Worm (Caenorhabditis elegans): ENCODE measurements around the gene ets-5.
A peak's percentile ranks its signal among the peaks of the same experiment; 100 is the strongest.

Gene ets-5

ce11 chrX:5106187-5106694, 21.9 kb upstream of the ets-5 start (continued):
- TF ChIP-seq dox-1 (GFP tag; IDR thresholded peaks at IDR 0.05) (peak; percentile 27; the same call in 1 of the 2 replicates), mel-28 (tag; optimal IDR thresholded peaks at IDR 0.05; ENCODE audit: borderline replicate concordance) (peak; percentile 29), ztf-6 (GFP tag; IDR thresholded peaks at IDR 0.05) (no peak), B0035.1 (tag; optimal IDR thresholded peaks at IDR 0.05) (no peak), Y79H2A.3 (GFP tag; conservative IDR thresholded peaks at IDR 0.05) (no peak; the same call in 1 of the 2 replicates), ekl-4 (GFP tag; IDR thresholded peaks at IDR 0.05) (peak; percentile 69), hmg-1.2 (GFP tag; IDR thresholded peaks at IDR 0.05) (peak; percentile 40; the same call in 1 of the 2 replicates), rcor-1 (GFP tag; IDR thresholded peaks at IDR 0.05) (no peak; the same call in 1 of the 2 replicates), ceh-79 (tag; optimal IDR thresholded peaks at IDR 0.05) (peak; percentile 13), hlh-26 (GFP tag; conservative IDR thresholded peaks at IDR 0.05) (no peak), F57A8.1 (GFP tag; optimal IDR thresholded peaks at IDR 0.05) (no peak), C17E4.6 (GFP tag; IDR thresholded peaks at IDR 0.05) (no peak), let-526 (GFP tag; IDR thresholded peaks at IDR 0.05) (no peak), repo-1 (tag; optimal IDR thresholded peaks at IDR 0.05) (peak; percentile 95), ztf-3 (GFP tag; optimal IDR thresholded peaks at IDR 0.05) (peak; percentile 73), ztf-26 (tag; optimal IDR thresholded peaks at IDR 0.05) (peak; percentile 28), K11D2.4 (GFP tag; IDR thresholded peaks at IDR 0.05) (no peak), ceh-40 (GFP tag; IDR thresholded peaks at IDR 0.05) (no peak), mes-4 (tag; optimal IDR thresholded peaks at IDR 0.05) (no peak), egl-44 (GFP tag; IDR thresholded peaks at IDR 0.05) (peak; percentile 8; the same call in 1 of the 2 replicates), ZK185.1 (tag; optimal IDR thresholded peaks at IDR 0.05; ENCODE audit: poor library complexity, severe bottlenecking) (peak; percentile 25), ets-4 (GFP tag; optimal IDR thresholded peaks at IDR 0.05) (peak; percentile 83), nfya-2 (GFP tag; IDR thresholded peaks at IDR 0.05) (0 out of 2 replicates have a peak, but pooled peaks have one; percentile 70), zim-3 (tag; optimal IDR thresholded peaks at IDR 0.05) (peak; percentile 3), Y56A3A.18 (GFP tag; IDR thresholded peaks at IDR 0.05) (peak; percentile 93; the same call in 1 of the 2 replicates), C06A6.2 (GFP tag; conservative IDR thresholded peaks at IDR 0.05) (0 out of 2 replicates have a peak, but pooled peaks have one; percentile 22), ama-1 (optimal IDR thresholded peaks at IDR 0.05) (no peak), ama-1 (GFP tag; optimal IDR thresholded peaks at IDR 0.05) (no peak), egl-18 (GFP tag; IDR thresholded peaks at IDR 0.05) (0 out of 2 replicates have a peak, but pooled peaks have one; percentile 56), rpc-1 (optimal IDR thresholded peaks at IDR 0.05) (no peak), rpc-1 (tag; optimal IDR thresholded peaks at IDR 0.05) (no peak), B0019.2 (GFP tag; conservative IDR thresholded peaks at IDR 0.05) (0 out of 2 replicates have a peak, but pooled peaks have one; percentile 13), B0336.3 (GFP tag; IDR thresholded peaks at IDR 0.05) (peak; percentile 83), Y53F4B.3 (GFP tag; IDR thresholded peaks at IDR 0.05) (no peak), Y95B8A.8 (GFP tag; IDR thresholded peaks at IDR 0.05) (0 out of 2 replicates have a peak, but pooled peaks have one; percentile 6), lir-1 (GFP tag; conservative IDR thresholded peaks at IDR 0.05) (no peak; the same call in 1 of the 2 replicates), pbrm-1 (GFP tag; IDR thresholded peaks at IDR 0.05) (no peak; the same call in none of the 2 replicates)

DNA sequence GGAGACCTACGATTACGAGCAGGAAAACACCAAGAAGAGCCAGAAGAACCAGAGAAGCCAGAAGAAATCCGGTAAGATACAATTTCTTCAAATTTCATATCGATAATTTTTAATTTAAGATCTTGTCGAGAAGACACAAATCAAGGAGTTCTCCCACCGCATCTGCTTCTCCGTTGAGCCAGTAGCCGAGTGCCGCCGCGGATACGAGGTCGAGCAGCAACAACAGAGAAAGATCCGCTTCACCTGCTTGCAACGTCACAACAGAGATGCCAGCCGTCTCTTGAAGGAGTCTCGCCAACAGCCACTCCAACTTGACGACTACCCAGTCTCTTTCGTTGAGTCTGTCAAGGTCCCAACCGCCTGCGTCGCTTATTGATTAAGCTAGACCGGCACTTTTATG, 21.4 kb upstream of the ets-5 start:
- TF ChIP-seq nhr-90 (tag; optimal IDR thresholded peaks at IDR 0.05) (peak; percentile 73), ceh-79 (tag; optimal IDR thresholded peaks at IDR 0.05) (no peak), zfh-2 (GFP tag; conservative IDR thresholded peaks at IDR 0.05) (peak; percentile 43; the same call in 1 of the 2 replicates), F37B4.10 (GFP tag; IDR thresholded peaks at IDR 0.05) (peak; percentile 85; the same call in 1 of the 2 replicates), lsy-27 (tag; optimal IDR thresholded peaks at IDR 0.05; ENCODE audit: borderline replicate concordance, insufficient read depth) (no peak), him-1 (tag; optimal IDR thresholded peaks at IDR 0.05) (no peak), Y56A3A.18 (GFP tag; IDR thresholded peaks at IDR 0.05) (peak; percentile 13; the same call in 1 of the 2 replicates), let-607 (tag; optimal IDR thresholded peaks at IDR 0.05) (no peak), mcd-1 (GFP tag; IDR thresholded peaks at IDR 0.05) (peak; percentile 5; the same call in 1 of the 2 replicates), tbp1 (GFP tag; optimal IDR thresholded peaks at IDR 0.05) (peak; percentile 2), ZK185.1 (tag; optimal IDR thresholded peaks at IDR 0.05; ENCODE audit: poor library complexity, severe bottlenecking) (peak; percentile 62), snpc-1.3 (tag; optimal IDR thresholded peaks at IDR 0.05; ENCODE audit: insufficient read depth) (no peak), Y95B8A.8 (GFP tag; IDR thresholded peaks at IDR 0.05) (0 out of 2 replicates have a peak, but pooled peaks have one; percentile 10), mxl-1 (tag; optimal IDR thresholded peaks at IDR 0.05) (no peak), pbrm-1 (GFP tag; IDR thresholded peaks at IDR 0.05) (0 out of 2 replicates have a peak, but pooled peaks have one; percentile 8), B0336.3 (GFP tag; IDR thresholded peaks at IDR 0.05) (peak; percentile 0; the same call in 1 of the 2 replicates), egl-44 (GFP tag; IDR thresholded peaks at IDR 0.05) (0 out of 2 replicates have a peak, but pooled peaks have one; percentile 23)

Data from whole organism, young adult.